Worm (Caenorhabditis elegans): ENCODE data around the gene srj-50.

Gene srj-50

DNA sequence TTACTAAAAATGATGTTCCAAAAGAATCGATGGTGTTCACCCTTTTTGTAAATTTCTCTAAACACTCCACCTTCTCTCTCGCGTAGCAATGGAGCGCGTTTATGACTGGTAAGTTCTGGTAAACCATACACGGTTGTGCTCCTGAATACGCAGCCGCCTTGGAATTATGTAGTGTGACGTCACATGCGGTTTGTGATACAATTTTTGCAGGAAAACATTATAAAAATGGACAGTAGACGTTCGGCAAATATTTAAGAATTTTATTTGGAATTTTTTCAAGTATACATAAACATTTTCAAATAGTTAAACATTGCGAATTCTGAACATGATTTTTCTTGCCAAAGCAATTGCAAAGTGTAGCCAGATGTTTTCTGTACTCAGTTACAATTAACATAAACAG, 44.7 kb downstream of the srj-50 start, which contains the start of gene F37B4.10:
F37B4.10 (minus strand) TSS at position 101 of the 400 bp plus-strand sequence.
- no peak for TF ChIP-seq ceh-9 (tag; optimal IDR thresholded peaks at IDR 0.05)

DNA sequence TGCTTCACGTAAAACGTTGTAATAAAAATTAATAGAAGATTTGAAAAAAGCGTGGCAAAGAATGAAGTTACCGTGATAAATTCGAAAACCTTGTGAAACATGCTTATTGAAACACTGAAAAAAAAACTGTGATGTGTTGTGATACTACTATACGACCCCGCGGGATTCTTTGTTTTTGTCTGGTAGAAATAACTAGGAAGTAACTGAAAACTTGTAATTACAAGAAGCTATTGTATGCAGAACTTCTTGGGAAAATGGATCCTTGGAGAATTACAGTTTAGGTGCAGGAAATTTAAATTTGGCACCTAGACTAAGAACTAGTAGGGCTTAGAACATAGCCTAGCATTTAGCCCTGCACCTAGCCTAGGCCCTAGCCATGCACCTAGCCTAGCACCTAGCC, 47.0 kb downstream of the srj-50 start, which contains the start of gene str-39:
str-39 (minus strand) TSS at position 101 of the 400 bp plus-strand sequence.
- TF ChIP-seq hlh-30 (tag; optimal IDR thresholded peaks at IDR 0.05; ENCODE audit: insufficient read depth) (no peak), pha-4 (tag; optimal IDR thresholded peaks at IDR 0.05) (no peak), dmd-4 (tag; optimal IDR thresholded peaks at IDR 0.05; ENCODE audit: borderline replicate concordance) (no peak), ceh-24 (tag; optimal IDR thresholded peaks at IDR 0.05) (no peak), unc-3 (GFP tag; conservative IDR thresholded peaks at IDR 0.05) (no peak), unc-3 (tag; optimal IDR thresholded peaks at IDR 0.05) (no peak), ceh-34 (tag; optimal IDR thresholded peaks at IDR 0.05) (no peak), ceh-9 (tag; optimal IDR thresholded peaks at IDR 0.05) (no peak), unc-42 (tag; optimal IDR thresholded peaks at IDR 0.05) (no peak), tbx-2 (tag; optimal IDR thresholded peaks at IDR 0.05) (no peak), sox-2 (GFP tag; IDR thresholded peaks at IDR 0.05) (no peak), ceh-22 (tag; optimal IDR thresholded peaks at IDR 0.05) (no peak), unc-86 (tag; optimal IDR thresholded peaks at IDR 0.05) (no peak), elt-4 (tag; optimal IDR thresholded peaks at IDR 0.05) (no peak)

DNA sequence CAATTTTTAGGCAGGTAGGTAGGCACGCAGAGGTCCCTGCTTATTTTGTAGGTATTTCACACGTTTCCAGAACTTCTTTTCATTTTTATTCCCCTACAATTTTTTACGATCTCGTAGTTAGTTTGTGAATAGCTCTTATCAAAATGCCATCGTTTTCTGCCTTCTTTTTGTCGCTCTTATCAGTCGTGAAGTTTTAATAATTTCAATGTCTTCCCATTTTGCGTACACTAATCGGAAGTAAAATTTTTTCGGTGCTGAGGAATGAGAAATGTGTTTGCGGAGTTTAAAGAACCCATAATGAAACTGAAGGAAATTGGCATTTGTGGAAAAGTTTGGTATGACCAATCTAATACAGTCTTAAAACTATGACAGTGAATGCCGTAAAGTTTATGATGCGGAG, 47.6 kb downstream of the srj-50 start:
- no peak for TF ChIP-seq T23F11.4 (GFP tag; optimal IDR thresholded peaks at IDR 0.05)
- no peak for TF ChIP-seq fkh-10 (GFP tag; optimal IDR thresholded peaks at IDR 0.05)
- peak; percentile 26 for TF ChIP-seq elt-2 (tag; optimal IDR thresholded peaks at IDR 0.05)

DNA sequence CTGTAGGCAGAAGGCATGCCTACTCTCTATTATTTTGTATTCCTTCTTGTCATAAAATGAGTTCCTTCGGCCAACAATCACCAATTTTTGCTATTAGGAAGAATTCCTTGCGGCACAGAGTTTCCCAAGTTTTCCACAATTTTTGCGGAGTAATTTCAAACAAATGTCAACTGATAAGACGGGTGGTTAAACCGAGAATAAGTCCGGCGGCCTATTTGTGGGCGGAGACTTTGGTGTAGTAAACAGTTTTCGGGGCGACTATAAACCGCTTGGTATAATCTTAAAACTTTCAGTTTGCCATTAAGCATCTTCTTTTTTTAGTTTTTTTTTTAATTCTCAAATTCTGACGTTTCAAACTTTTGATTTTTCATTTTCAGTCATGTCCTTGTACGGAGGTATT, 48.2 kb downstream of the srj-50 start, which contains the start of gene ifc-1:
ifc-1 (plus strand) TSS at position 378 of the 400 bp plus-strand sequence.
- TF ChIP-seq elt-2 (tag; optimal IDR thresholded peaks at IDR 0.05) (no peak), ceh-22 (tag; optimal IDR thresholded peaks at IDR 0.05) (no peak), tbx-2 (tag; optimal IDR thresholded peaks at IDR 0.05) (no peak), unc-55 (GFP tag; optimal IDR thresholded peaks at IDR 0.05) (no peak), nfya-1 (tag; optimal IDR thresholded peaks at IDR 0.05) (no peak), ref-2 (tag; optimal IDR thresholded peaks at IDR 0.05) (no peak)

DNA sequence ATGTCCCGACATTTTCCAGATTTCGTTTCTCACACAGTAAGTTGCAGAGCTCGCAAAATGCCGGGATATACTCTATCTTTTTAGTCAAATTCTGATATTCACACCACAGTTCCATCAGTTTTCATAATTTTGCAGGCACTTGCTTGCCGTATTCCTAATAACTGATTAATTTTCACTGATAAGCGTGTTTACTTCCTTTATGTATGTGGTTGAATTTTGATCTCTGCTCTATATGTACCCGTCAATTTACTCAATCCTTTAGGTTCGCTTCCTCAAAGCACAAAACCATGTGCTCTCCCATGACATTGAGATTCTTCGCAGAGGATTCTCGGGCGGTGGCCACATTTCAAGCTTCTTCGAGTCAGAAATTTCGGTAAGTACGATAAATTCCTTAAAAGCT, 48.8 kb downstream of the srj-50 start:
- TF ChIP-seq ceh-9 (tag; optimal IDR thresholded peaks at IDR 0.05) (no peak), ceh-18 (tag; optimal IDR thresholded peaks at IDR 0.05) (no peak), ref-2 (tag; optimal IDR thresholded peaks at IDR 0.05) (no peak), sox-2 (GFP tag; IDR thresholded peaks at IDR 0.05) (no peak), nhr-11 (tag; optimal IDR thresholded peaks at IDR 0.05) (no peak), ceh-48 (tag; optimal IDR thresholded peaks at IDR 0.05) (no peak)

DNA sequence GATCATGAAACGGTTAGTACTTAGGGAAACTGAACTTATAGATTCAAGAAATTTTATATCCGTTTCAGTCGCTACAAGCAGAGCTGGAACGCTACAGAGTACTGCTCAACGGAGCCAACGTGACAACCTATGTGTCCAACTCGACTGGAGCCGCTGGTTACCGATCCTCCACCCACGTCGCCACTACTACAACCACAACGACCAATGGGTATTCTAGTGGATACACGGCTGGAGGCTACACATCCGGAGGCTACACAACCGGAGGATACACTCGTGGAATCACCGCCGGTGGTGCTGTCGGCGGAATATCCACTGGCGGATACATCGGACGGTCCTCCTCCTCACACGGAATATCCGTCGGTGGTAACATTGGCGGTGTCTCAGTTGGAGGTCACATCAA, 50.3 kb downstream of the srj-50 start:
- TF ChIP-seq madf-2 (tag; optimal IDR thresholded peaks at IDR 0.05) = no peak
- no peak for TF ChIP-seq zip-5 (tag; optimal IDR thresholded peaks at IDR 0.05)
- TF ChIP-seq hlh-8 (tag; optimal IDR thresholded peaks at IDR 0.05) = no peak
- TF ChIP-seq ceh-48 (tag; optimal IDR thresholded peaks at IDR 0.05) = no peak
- TF ChIP-seq ama-1 (optimal IDR thresholded peaks at IDR 0.05) = no peak
- no peak for TF ChIP-seq nhr-11 (tag; optimal IDR thresholded peaks at IDR 0.05)
- TF ChIP-seq K02D7.2 (tag; optimal IDR thresholded peaks at IDR 0.05) = no peak
- no peak for TF ChIP-seq unc-42 (tag; optimal IDR thresholded peaks at IDR 0.05)
- TF ChIP-seq C08G9.2 (tag; optimal IDR thresholded peaks at IDR 0.05) = no peak
- no peak for TF ChIP-seq gmeb-2 (tag; optimal IDR thresholded peaks at IDR 0.05)
- TF ChIP-seq elt-4 (tag; optimal IDR thresholded peaks at IDR 0.05) = no peak
- TF ChIP-seq hlh-30 (tag; optimal IDR thresholded peaks at IDR 0.05; ENCODE audit: insufficient read depth) = no peak
- no peak for TF ChIP-seq ztf-16 (tag; optimal IDR thresholded peaks at IDR 0.05)
- no peak for TF ChIP-seq ceh-9 (tag; optimal IDR thresholded peaks at IDR 0.05)
- no peak for TF ChIP-seq sox-2 (GFP tag; IDR thresholded peaks at IDR 0.05)
- TF ChIP-seq pros-1 (tag; optimal IDR thresholded peaks at IDR 0.05) = no peak
- TF ChIP-seq sdc-2 (tag; optimal IDR thresholded peaks at IDR 0.05) = no peak

Data from whole organism, late embryonic.